Worm (Caenorhabditis elegans) whole organism, mixed stage, embryonic: Measurements from ENCODE around the gene T05H10.8.

ENCODE experiments used
- ces-1 ChIP-seq: fragments of 150-350 bp; optimal IDR thresholded peaks from 2 replicates; lab custom pipeline; 2014; ENCODE audit warnings: missing biosample characterization, missing genetic modification reagents, missing genetic modification characterization
- lin-13 ChIP-seq: fragments of 150-350 bp; optimal IDR thresholded peaks from 2 replicates; lab custom pipeline; 2014; ENCODE audit warnings: missing biosample characterization, missing genetic modification characterization
- mep-1 ChIP-seq: fragments of 150-350 bp; optimal IDR thresholded peaks from 2 replicates; lab custom pipeline; 2017; ENCODE audit warnings: missing biosample characterization, missing genetic modification reagents, missing genetic modification characterization, inconsistent platforms
- nhr-237 ChIP-seq: fragments of 150-350 bp; optimal IDR thresholded peaks from 2 replicates; lab custom pipeline; 2014; ENCODE audit warnings: missing biosample characterization, missing genetic modification characterization
- nhr-28 ChIP-seq: fragments of 150-350 bp; optimal IDR thresholded peaks from 2 replicates; lab custom pipeline; 2014; ENCODE audit warnings: missing biosample characterization, missing genetic modification characterization
- pha-4 ChIP-seq: fragments of 150-350 bp; optimal IDR thresholded peaks from 2 replicates; lab custom pipeline; 2018; ENCODE audit warnings: missing biosample characterization, missing genetic modification reagents, missing genetic modification characterization
- snpc-4 ChIP-seq: fragments of 150-350 bp; optimal IDR thresholded peaks from 2 replicates; lab custom pipeline; 2014; ENCODE audit warnings: missing biosample characterization, missing genetic modification characterization
- unc-120 ChIP-seq: sonication (generic microtip); optimal IDR thresholded peaks from 2 replicates; lab custom pipeline; 2017; ENCODE audit warnings: missing genetic modification characterization, missing compliant biosample characterization; ENCODE audit not compliant: poor library complexity, severe bottlenecking
- unc-39 ChIP-seq: fragments of 150-350 bp; optimal IDR thresholded peaks from 2 replicates; lab custom pipeline; 2014; ENCODE audit warnings: missing biosample characterization, missing genetic modification characterization
- unc-62 ChIP-seq: fragments of 150-350 bp; optimal IDR thresholded peaks from 2 replicates; lab custom pipeline; 2014; ENCODE audit warnings: missing biosample characterization, missing genetic modification reagents, missing genetic modification characterization
- ztf-11 ChIP-seq: fragments of 150-350 bp; optimal IDR thresholded peaks from 2 replicates; lab custom pipeline; 2014; ENCODE audit warnings: missing biosample characterization, missing genetic modification characterization

DNA sequence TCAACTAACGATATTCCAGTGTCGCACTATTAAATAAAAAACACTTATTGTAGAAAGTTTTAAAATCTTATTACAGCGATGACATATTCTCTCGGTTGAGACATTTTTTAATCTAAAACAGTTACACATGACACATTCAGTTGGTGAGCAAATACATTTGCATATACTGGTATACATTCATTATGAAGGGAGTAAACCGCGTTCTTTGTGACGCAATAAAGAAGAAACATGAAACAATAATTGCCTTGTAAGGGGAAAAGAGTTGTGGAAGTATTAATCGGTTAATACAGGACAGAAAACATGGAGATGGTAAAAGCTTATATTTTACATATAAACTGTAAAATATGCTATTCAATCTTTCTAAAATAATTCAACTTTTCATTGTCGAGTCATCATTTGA, 7.5 kb upstream of the T05H10.8 start:
- TF ChIP-seq ztf-11 (tag; lab: Kevin White, UChicago) (no peak), mep-1 (no peak), ces-1 (GFP tag; lab: Kevin White, UChicago) (no peak), pha-4 (tag; lab: Kevin White, UChicago) (no peak), unc-62 (GFP tag; lab: Kevin White, UChicago) (no peak), unc-39 (tag; lab: Kevin White, UChicago) (no peak), nhr-237 (tag; lab: Kevin White, UChicago) (no peak), unc-120 (tag; lab: Kevin White, UChicago) (no peak), nhr-28 (no peak), snpc-4 (tag; lab: Kevin White, UChicago) (no peak), lin-13 (tag; lab: Kevin White, UChicago) (no peak)
